Worm (Caenorhabditis elegans): ENCODE data around the gene slc-25A21.
"Not testable (repeated sequence)": the region's sequence is repeated elsewhere in the genome, so short reads cannot be mapped to it uniquely, and the experiment has no call there.

ce11 chrX:16212306-16212705 is 22.6 kb downstream of the slc-25A21 start, which contains the start of gene F23A7.4:
- TF ChIP-seq lin-13 (GFP tag; optimal IDR thresholded peaks at IDR 0.05); nhr-237 (tag; optimal IDR thresholded peaks at IDR 0.05); fos-1 (tag; optimal IDR thresholded peaks at IDR 0.05); lin-11 (tag; optimal IDR thresholded peaks at IDR 0.05); blmp-1 (tag; optimal IDR thresholded peaks at IDR 0.05; ENCODE audit: insufficient read depth); nhr-77 (tag; optimal IDR thresholded peaks at IDR 0.05); ztf-1 (GFP tag; conservative IDR thresholded peaks at IDR 0.05); C34F6.9 (tag; optimal IDR thresholded peaks at IDR 0.05); unc-55 (GFP tag; optimal IDR thresholded peaks at IDR 0.05): not testable (repeated sequence)
